Fruit fly (Drosophila melanogaster): ENCODE measurements around the gene Pura.

DNA sequence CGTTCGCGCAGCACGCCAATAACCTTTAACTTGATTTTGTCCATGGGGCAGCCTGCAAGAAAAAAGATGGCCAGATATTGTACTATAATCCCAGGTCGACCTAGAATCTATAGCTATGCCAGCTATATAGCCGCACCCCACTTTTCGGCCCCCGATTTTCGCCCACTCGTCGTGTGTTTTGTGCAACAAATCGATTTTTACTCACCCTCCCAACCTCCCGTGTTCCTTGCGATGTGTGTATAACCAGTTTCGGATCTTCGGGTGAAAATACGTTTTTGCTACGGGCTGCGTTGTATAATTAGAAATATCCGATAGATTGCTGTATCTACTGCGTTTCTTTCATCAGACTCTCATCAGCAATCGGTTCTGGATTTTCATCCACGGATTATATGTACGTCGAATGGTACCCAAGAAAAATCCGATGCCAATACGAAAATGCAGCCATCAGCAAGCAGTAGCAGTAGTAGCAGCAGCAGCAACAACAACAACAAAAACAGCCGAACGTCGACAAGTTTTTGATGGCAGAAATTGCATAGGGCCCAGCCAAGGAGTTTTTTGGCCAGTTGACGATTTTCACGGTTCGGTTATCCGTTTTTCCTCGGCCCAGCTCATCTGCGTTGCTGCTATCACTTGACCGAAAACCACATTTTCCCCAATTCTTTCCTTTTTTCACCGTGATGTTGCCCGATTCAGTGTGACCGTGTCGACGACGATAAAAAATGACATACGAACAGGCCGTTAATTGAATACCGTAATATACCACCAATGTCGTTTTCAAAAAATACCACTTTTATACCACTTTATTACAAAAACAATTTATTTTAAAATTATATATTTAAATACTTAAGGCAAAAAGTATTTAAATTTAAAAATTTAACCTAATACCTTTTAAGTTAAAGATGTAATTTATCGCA, 61.4 kb downstream of the Pura start, which contains the start of gene CG7492:
- TF ChIP-seq Dfd (GFP tag; optimal IDR thresholded peaks at IDR 0.05), result no peak
- TF ChIP-seq Abd-B (GFP tag; optimal IDR thresholded peaks at IDR 0.05), result no peak
- no peak for TF ChIP-seq CG32264 (GFP tag; optimal IDR thresholded peaks at IDR 0.05)
- no peak for TF ChIP-seq pan (optimal IDR thresholded peaks at IDR 0.05)
- no peak for TF ChIP-seq OdsH (GFP tag; optimal IDR thresholded peaks at IDR 0.05)
- no peak for TF ChIP-seq sage (GFP tag; optimal IDR thresholded peaks at IDR 0.05)
- TF ChIP-seq Rel (GFP tag; optimal IDR thresholded peaks at IDR 0.05), result no peak
- no peak for TF ChIP-seq Rel (tag; optimal IDR thresholded peaks at IDR 0.05)
- no peak for TF ChIP-seq Hnf4 (GFP tag; optimal IDR thresholded peaks at IDR 0.05)
- no peak for TF ChIP-seq HLH106 (tag; optimal IDR thresholded peaks at IDR 0.05)
- no peak for TF ChIP-seq h (GFP tag; optimal IDR thresholded peaks at IDR 0.05)
- TF ChIP-seq psq (GFP tag; optimal IDR thresholded peaks at IDR 0.05), result no peak
- TF ChIP-seq Dif (GFP tag; optimal IDR thresholded peaks at IDR 0.05; ENCODE audit: partially characterized antibody), result no peak

Measured in whole organism, wandering third instar larva.